Fruit fly (Drosophila melanogaster) whole organism, embryonic: ENCODE results near the gene CG34284.
A peak's percentile ranks its signal among the peaks of the same experiment; 100 is the strongest.

Experiments used
- ATbp ChIP-seq: fragments of 200-800 bp; sonication (Bioruptor generic); optimal IDR thresholded peaks from 2 replicates; lab custom pipeline; 2017; ENCODE audit warnings: missing biosample characterization, mild to moderate bottlenecking, missing genetic modification characterization, missing genetic modification reagents
- CG10565 ChIP-seq: fragments of 200-800 bp; sonication (Bioruptor generic); optimal IDR thresholded peaks from 3 replicates; lab custom pipeline; 2016; ENCODE audit warnings: missing biosample characterization, mild to moderate bottlenecking, missing genetic modification characterization
- CG32532 ChIP-seq: fragments of 200-800 bp; sonication (Bioruptor generic); IDR thresholded peaks from 2 replicates; pipeline ENCODE4 v1.3.6; 2022; ENCODE audit warnings: missing biosample characterization, missing genetic modification characterization
- Rfx ChIP-seq: fragments of 200-800 bp; sonication (Bioruptor generic); IDR thresholded peaks from 2 replicates; pipeline ENCODE4 v1.3.6; 2022; ENCODE audit warnings: missing biosample characterization, missing genetic modification characterization
- Ssrp ChIP-seq: fragments of 200-800 bp; sonication (Bioruptor generic); optimal IDR thresholded peaks from 2 replicates; lab custom pipeline; 2018; ENCODE audit warnings: missing biosample characterization, mild to moderate bottlenecking, missing genetic modification characterization, moderate library complexity
- dysf ChIP-seq: fragments of 200-800 bp; sonication (Bioruptor generic); IDR thresholded peaks from 3 replicates; pipeline ENCODE4 v1.3.6; 2022; ENCODE audit warnings: missing biosample characterization, missing genetic modification characterization
- her ChIP-seq: fragments of 200-800 bp; sonication (Bioruptor generic); optimal IDR thresholded peaks from 2 replicates; lab custom pipeline; 2016; ENCODE audit warnings: missing biosample characterization, missing genetic modification characterization

dm6 chr3R:18913856-18914593 lies 11.3 kb upstream of the CG34284 start:
- TF ChIP-seq dysf (GFP tag; lab: Robert Waterston, UW) (no peak; the same call in 2 of the 3 replicates), her (GFP tag; lab: Kevin White, UChicago) (no peak), ATbp (GFP tag; lab: Kevin White, UChicago) (no peak), Ssrp (tag; lab: Kevin White, UChicago) (peak; percentile 8), Rfx (GFP tag; lab: Robert Waterston, UW) (peak; percentile 57), CG10565 (no peak), CG32532 (peak; percentile 23; the same call in 1 of the 2 replicates)
